Fruit fly (Drosophila melanogaster): ENCODE data around the gene PVRAP.

The PVRAP gene

dm6 chr3L:5974575-5975421 lies 22.2 kb upstream of the PVRAP start (continued):
- TF ChIP-seq CG13424 (tag; optimal IDR thresholded peaks at IDR 0.05) (peak; percentile 32), CG18262 (tag; optimal IDR thresholded peaks at IDR 0.05) (peak; percentile 49), CoRest (tag; optimal IDR thresholded peaks at IDR 0.05) (peak; percentile 33), CG7556 (GFP tag; optimal IDR thresholded peaks at IDR 0.05) (peak; percentile 48), Six4 (GFP tag; optimal IDR thresholded peaks at IDR 0.05) (peak; percentile 14), lab (GFP tag; optimal IDR thresholded peaks at IDR 0.05) (peak; percentile 40), grn (GFP tag; optimal IDR thresholded peaks at IDR 0.05) (peak; percentile 96), eve (GFP tag; optimal IDR thresholded peaks at IDR 0.05) (peak in 1 of 2 experiments; percentile 76), sug (tag; optimal IDR thresholded peaks at IDR 0.05) (peak; percentile 18), CG3847 (GFP tag; IDR thresholded peaks at IDR 0.05) (no peak), CG12391 (tag; optimal IDR thresholded peaks at IDR 0.05) (peak; percentile 26), ttk (GFP tag; IDR thresholded peaks at IDR 0.05) (no peak), CG4854 (GFP tag; optimal IDR thresholded peaks at IDR 0.05) (no peak), Doc2 (GFP tag; IDR thresholded peaks at IDR 0.05) (no peak), CG11723 (GFP tag; optimal IDR thresholded peaks at IDR 0.05) (peak; percentile 47), CG17186 (GFP tag; optimal IDR thresholded peaks at IDR 0.05) (peak; percentile 29), org-1 (GFP tag; optimal IDR thresholded peaks at IDR 0.05) (peak; percentile 62), CG4820 (GFP tag; optimal IDR thresholded peaks at IDR 0.05) (peak; percentile 26), CkIIα-i1 (GFP tag; IDR thresholded peaks at IDR 0.05) (no peak), Optix (GFP tag; IDR thresholded peaks at IDR 0.05) (0 out of 3 replicates have a peak, but pooled peaks have one; percentile 30), grau (tag; optimal IDR thresholded peaks at IDR 0.05) (peak; percentile 87), peb (GFP tag; IDR thresholded peaks at IDR 0.05) (0 out of 2 replicates have a peak, but pooled peaks have one; percentile 20), ci (GFP tag; IDR thresholded peaks at IDR 0.05) (peak; percentile 57), Sry-β (GFP tag; optimal IDR thresholded peaks at IDR 0.05) (peak; percentile 27), CG18476 (GFP tag; optimal IDR thresholded peaks at IDR 0.05) (peak; percentile 29), prd (optimal IDR thresholded peaks at IDR 0.05) (no peak), prd (GFP tag; IDR thresholded peaks at IDR 0.05) (peak; percentile 26; the same call in 1 of the 3 replicates), CG7372 (GFP tag; IDR thresholded peaks at IDR 0.05) (no peak), sqz (GFP tag; optimal IDR thresholded peaks at IDR 0.05) (peak; percentile 45), nerfin-1 (tag; optimal IDR thresholded peaks at IDR 0.05) (peak; percentile 18), C15 (GFP tag; IDR thresholded peaks at IDR 0.05) (no peak), Nf-YA (GFP tag; IDR thresholded peaks at IDR 0.05) (peak; percentile 66; the same call in 1 of the 2 replicates), Vsx1 (GFP tag; optimal IDR thresholded peaks at IDR 0.05) (peak; percentile 78), chif (GFP tag; optimal IDR thresholded peaks at IDR 0.05) (peak; percentile 49 to 53), CG13296 (GFP tag; optimal IDR thresholded peaks at IDR 0.05) (peak; percentile 7), CG2199 (GFP tag; IDR thresholded peaks at IDR 0.05) (peak; percentile 71; the same call in 1 of the 3 replicates), CG10462 (GFP tag; optimal IDR thresholded peaks at IDR 0.05) (peak; percentile 38), hb (GFP tag; IDR thresholded peaks at IDR 0.05; ENCODE audit: partially characterized antibody) (no peak), CG9215 (GFP tag; IDR thresholded peaks at IDR 0.05) (no peak), CG2875 (GFP tag; optimal IDR thresholded peaks at IDR 0.05) (peak; percentile 70), gem (tag; optimal IDR thresholded peaks at IDR 0.05) (peak; percentile 55), Hr39 (optimal IDR thresholded peaks at IDR 0.05) (no peak), hkb (optimal IDR thresholded peaks at IDR 0.05) (no peak), hkb (GFP tag; IDR thresholded peaks at IDR 0.05) (peak; percentile 63; the same call in 1 of the 2 replicates), Sry-δ (GFP tag; optimal IDR thresholded peaks at IDR 0.05) (peak; percentile 16), Nf-YC (tag; optimal IDR thresholded peaks at IDR 0.05) (no peak), GATAe (GFP tag; conservative IDR thresholded peaks at IDR 0.05) (no peak), CG5180 (GFP tag; optimal IDR thresholded peaks at IDR 0.05) (peak; percentile 34), Neu2 (GFP tag; optimal IDR thresholded peaks at IDR 0.05; ENCODE audit: borderline replicate concordance) (no peak), Atf-2 (GFP tag; optimal IDR thresholded peaks at IDR 0.05) (peak; percentile 22)

All from whole organism, embryonic.